Worm (Caenorhabditis elegans): ENCODE results near the gene W06F12.3.

W06F12.3 gene

DNA sequence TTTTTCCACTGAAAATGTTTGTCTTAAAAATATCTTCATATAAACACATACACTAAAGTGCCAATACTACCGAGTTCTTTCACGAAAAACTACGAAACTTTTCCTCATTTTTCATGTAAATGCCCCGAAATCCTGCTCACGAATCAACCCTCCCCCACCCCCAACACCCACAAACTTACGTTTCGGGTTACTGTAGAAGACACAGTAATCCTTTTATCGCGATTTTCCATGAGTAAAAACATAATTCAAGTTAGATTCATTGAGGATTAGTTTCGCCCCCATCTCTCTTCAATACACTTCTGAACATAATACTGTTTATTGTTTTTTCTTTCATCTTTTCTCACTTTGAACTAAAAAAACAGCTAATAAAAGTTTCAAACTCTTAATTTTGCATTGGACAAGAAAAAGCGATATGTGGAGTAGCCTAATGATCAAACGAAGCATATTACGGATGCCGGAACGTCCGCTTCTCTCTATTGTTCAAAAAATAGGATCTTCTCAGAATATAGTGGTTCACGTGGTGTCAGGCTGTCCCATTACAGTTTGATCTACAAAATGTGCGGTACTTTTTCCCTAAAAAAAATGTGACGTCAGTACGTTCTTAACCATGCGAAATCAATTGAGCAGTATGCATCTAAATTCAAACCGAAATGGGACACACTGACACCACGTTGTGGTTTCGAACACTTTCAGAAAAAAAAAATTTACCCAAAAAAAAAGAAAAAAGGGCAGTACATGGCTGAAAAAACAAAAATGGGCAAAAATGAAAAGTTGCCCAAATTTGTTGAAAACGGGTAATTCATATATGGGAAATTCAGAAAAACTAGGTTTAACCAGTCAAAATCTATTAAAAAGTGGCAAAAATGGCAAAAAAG is 10.6 kb upstream of the W06F12.3 start:
- TF ChIP-seq mep-1 (tag; optimal IDR thresholded peaks at IDR 0.05) (no peak), nhr-85 (tag) (peak; percentile 29), nhr-19 (GFP tag; conservative IDR thresholded peaks at IDR 0.05) (0 out of 2 replicates have a peak, but pooled peaks have one; percentile 15), isw-1 (GFP tag; IDR thresholded peaks at IDR 0.05) (no peak), Y116A8C.19 (tag; optimal IDR thresholded peaks at IDR 0.05; ENCODE audit: borderline replicate concordance) (no peak), ztf-11 (tag; optimal IDR thresholded peaks at IDR 0.05) (no peak), sup-37 (GFP tag; optimal IDR thresholded peaks at IDR 0.05) (no peak), lin-13 (GFP tag; optimal IDR thresholded peaks at IDR 0.05) (no peak), nhr-237 (tag; optimal IDR thresholded peaks at IDR 0.05) (no peak), mab-9 (GFP tag; IDR thresholded peaks at IDR 0.05) (peak; percentile 6; the same call in 1 of the 2 replicates), alr-1 (tag; optimal IDR thresholded peaks at IDR 0.05; ENCODE audit: borderline replicate concordance) (no peak), pqm-1 (tag; optimal IDR thresholded peaks at IDR 0.05) (no peak), snpc-4 (tag; optimal IDR thresholded peaks at IDR 0.05) (no peak), aly-2 (tag; optimal IDR thresholded peaks at IDR 0.05) (no peak), efl-1 (optimal IDR thresholded peaks at IDR 0.05) (no peak), efl-1 (GFP tag; optimal IDR thresholded peaks at IDR 0.05 in 1 of 2) (peak in 1 of 2 experiments; percentile 84), ztf-4 (tag; optimal IDR thresholded peaks at IDR 0.05) (no peak), efl-3 (GFP tag; optimal IDR thresholded peaks at IDR 0.05) (no peak), zag-1 (tag; optimal IDR thresholded peaks at IDR 0.05) (no peak), unc-86 (tag; optimal IDR thresholded peaks at IDR 0.05) (no peak), ceh-88 (GFP tag; IDR thresholded peaks at IDR 0.05) (no peak), ceh-8 (GFP tag; optimal IDR thresholded peaks at IDR 0.05) (no peak), unc-62 (GFP tag; optimal IDR thresholded peaks at IDR 0.05) (no peak), ama-1 (optimal IDR thresholded peaks at IDR 0.05) (no peak), blmp-1 (tag; optimal IDR thresholded peaks at IDR 0.05) (no peak), nhr-76 (tag; optimal IDR thresholded peaks at IDR 0.05) (no peak), snu-23 (GFP tag; optimal IDR thresholded peaks at IDR 0.05) (no peak), irx-1 (tag; optimal IDR thresholded peaks at IDR 0.05) (no peak), hpl-2 (GFP tag; optimal IDR thresholded peaks at IDR 0.05) (no peak), swsn-7 (tag; optimal IDR thresholded peaks at IDR 0.05) (no peak), nhr-71 (tag; optimal IDR thresholded peaks at IDR 0.05) (peak; percentile 17), elt-3 (tag; optimal IDR thresholded peaks at IDR 0.05) (no peak), mef-2 (tag; optimal IDR thresholded peaks at IDR 0.05) (no peak), sptf-1 (tag; optimal IDR thresholded peaks at IDR 0.05) (no peak), hlh-17 (GFP tag; optimal IDR thresholded peaks at IDR 0.05; ENCODE audit: borderline replicate concordance) (no peak), fkh-8 (tag; optimal IDR thresholded peaks at IDR 0.05) (peak; percentile 4), vab-15 (tag; optimal IDR thresholded peaks at IDR 0.05) (no peak), nhr-90 (tag; optimal IDR thresholded peaks at IDR 0.05; ENCODE audit: poor library complexity) (peak; percentile 4), fos-1 (tag; optimal IDR thresholded peaks at IDR 0.05) (no peak), fkh-10 (GFP tag; optimal IDR thresholded peaks at IDR 0.05) (no peak), tbx-2 (tag; optimal IDR thresholded peaks at IDR 0.05) (no peak)

DNA sequence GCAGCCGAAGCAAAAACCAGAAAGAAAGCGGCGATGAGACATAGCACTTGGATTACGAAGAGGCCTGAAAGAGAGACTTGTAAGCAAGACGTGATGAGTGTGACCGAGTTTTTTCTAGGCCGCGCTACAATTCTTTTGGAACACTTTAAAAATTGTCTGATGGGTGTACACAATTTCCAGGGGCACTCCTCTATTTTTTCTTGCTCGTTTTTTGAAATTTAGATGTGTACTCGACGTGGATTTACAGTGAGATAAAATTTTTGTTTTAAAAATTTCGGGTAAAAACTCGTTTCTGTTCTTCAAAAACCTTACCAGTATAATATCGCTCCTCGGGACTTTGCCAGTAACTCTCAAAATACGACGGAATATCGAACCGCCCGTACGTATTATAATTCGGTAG is 5.1 kb upstream of the W06F12.3 start:
- TF ChIP-seq efl-1 (optimal IDR thresholded peaks at IDR 0.05) = no peak
- peak in 1 of 2 experiments; percentile 14 for TF ChIP-seq efl-1 (GFP tag; optimal IDR thresholded peaks at IDR 0.05 in 1 of 2)
- TF ChIP-seq nhr-76 (tag; optimal IDR thresholded peaks at IDR 0.05) = no peak
